Worm (Caenorhabditis elegans): ENCODE results near the gene wago-10.

Gene wago-10

ce11 chrV:388397-388796 lies 45.2 kb downstream of the wago-10 start, which contains the start of gene ZK6.6:
ZK6.6 (plus strand) TSS chrV:388697.
- TF ChIP-seq hrde-1 (tag; optimal IDR thresholded peaks at IDR 0.05; ENCODE audit: borderline replicate concordance) = no peak
- TF ChIP-seq hlh-26 (GFP tag; conservative IDR thresholded peaks at IDR 0.05) = no peak
- TF ChIP-seq repo-1 (tag; optimal IDR thresholded peaks at IDR 0.05) = peak; percentile 13
- TF ChIP-seq F37B4.10 (GFP tag; IDR thresholded peaks at IDR 0.05) = no peak
- TF ChIP-seq ceh-40 (GFP tag; IDR thresholded peaks at IDR 0.05) = no peak
- TF ChIP-seq tbp1 (GFP tag; optimal IDR thresholded peaks at IDR 0.05) = no peak
- 0 out of 2 replicates have a peak, but pooled peaks have one; percentile 23 for TF ChIP-seq B0336.3 (GFP tag; IDR thresholded peaks at IDR 0.05)
- no peak for TF ChIP-seq Y53G8AR.9 (GFP tag; conservative IDR thresholded peaks at IDR 0.05)
- TF ChIP-seq madf-10 (tag; optimal IDR thresholded peaks at IDR 0.05) = no peak
- no peak for TF ChIP-seq rcor-1 (GFP tag; IDR thresholded peaks at IDR 0.05)
- TF ChIP-seq bed-2 (GFP tag; IDR thresholded peaks at IDR 0.05) = no peak
- TF ChIP-seq hlh-12 (tag; optimal IDR thresholded peaks at IDR 0.05) = no peak
- TF ChIP-seq Y53F4B.3 (GFP tag; IDR thresholded peaks at IDR 0.05) = no peak
- TF ChIP-seq ekl-4 (GFP tag; IDR thresholded peaks at IDR 0.05) = no peak

ce11 chrV:392199-392678 lies 49.0 kb downstream of the wago-10 start, which contains the start of gene nhr-254:
nhr-254 (plus strand) TSS chrV:392628.
- TF ChIP-seq zim-3 (tag; optimal IDR thresholded peaks at IDR 0.05) (no peak), hsf-1 (GFP tag; IDR thresholded peaks at IDR 0.05) (no peak), F39B2.1 (GFP tag; IDR thresholded peaks at IDR 0.05) (no peak), mes-4 (tag; optimal IDR thresholded peaks at IDR 0.05) (no peak), nhr-27 (tag; optimal IDR thresholded peaks at IDR 0.05) (no peak), B0336.3 (GFP tag; IDR thresholded peaks at IDR 0.05) (no peak), pha-4 (tag; optimal IDR thresholded peaks at IDR 0.05) (no peak), let-607 (tag; optimal IDR thresholded peaks at IDR 0.05) (no peak)

- TF ChIP-seq lin-54 (GFP tag; optimal IDR thresholded peaks at IDR 0.05) (no peak), egl-18 (GFP tag; IDR thresholded peaks at IDR 0.05) (no peak), ccch-3 (GFP tag; optimal IDR thresholded peaks at IDR 0.05) (no peak), bed-2 (GFP tag; IDR thresholded peaks at IDR 0.05) (no peak), ztf-3 (GFP tag; optimal IDR thresholded peaks at IDR 0.05) (no peak), dox-1 (GFP tag; IDR thresholded peaks at IDR 0.05) (no peak), pbrm-1 (GFP tag; IDR thresholded peaks at IDR 0.05) (no peak), hsf-1 (GFP tag; IDR thresholded peaks at IDR 0.05) (no peak), dpff-1 (tag; optimal IDR thresholded peaks at IDR 0.05) (no peak), F39B2.1 (GFP tag; IDR thresholded peaks at IDR 0.05) (no peak), madf-8 (GFP tag; conservative IDR thresholded peaks at IDR 0.05) (no peak), sea-2 (GFP tag; IDR thresholded peaks at IDR 0.05) (no peak), efl-1 (GFP tag; optimal IDR thresholded peaks at IDR 0.05) (no peak)
Observed at ce11 chrV:396309-396708, 53.1 kb downstream of the wago-10 start, which contains the start of gene nhr-253. nhr-253 (plus strand) TSS chrV:396593.
